Fruit fly (Drosophila melanogaster) whole organism, embryonic: ENCODE results near the gene mmy.

ENCODE experiments used
- Adf1 ChIP-seq: fragments of 200-800 bp; sonication (Bioruptor generic); IDR thresholded peaks from 2 replicates; pipeline ENCODE4 v1.3.6; 2022; ENCODE audit warnings: missing biosample characterization, missing genetic modification characterization
- B-H2 ChIP-seq: fragments of 200-800 bp; sonication (Bioruptor generic); optimal IDR thresholded peaks from 2 replicates; lab custom pipeline; 2018; ENCODE audit warnings: missing biosample characterization, mild to moderate bottlenecking, missing genetic modification characterization
- CG10462 ChIP-seq: fragments of 200-800 bp; sonication (Bioruptor generic); optimal IDR thresholded peaks from 2 replicates; lab custom pipeline; 2016; ENCODE audit warnings: missing biosample characterization, missing genetic modification characterization
- CG11247 ChIP-seq: fragments of 200-800 bp; sonication (Bioruptor generic); IDR thresholded peaks from 2 replicates; pipeline ENCODE4 v1.3.6; 2022; ENCODE audit warnings: missing biosample characterization, missing genetic modification characterization
- CG11398 ChIP-seq: fragments of 200-800 bp; sonication (Bioruptor generic); optimal IDR thresholded peaks from 2 replicates; lab custom pipeline; 2016; ENCODE audit warnings: missing biosample characterization, missing genetic modification characterization
- CG12104 ChIP-seq: fragments of 200-800 bp; sonication (Bioruptor generic); optimal IDR thresholded peaks from 3 replicates; lab custom pipeline; 2016; ENCODE audit warnings: missing biosample characterization, missing genetic modification characterization
- CG12219 ChIP-seq: fragments of 200-800 bp; sonication (Bioruptor generic); optimal IDR thresholded peaks from 3 replicates; lab custom pipeline; 2018; ENCODE audit warnings: missing biosample characterization, mild to moderate bottlenecking, missing genetic modification characterization
- CG14441 ChIP-seq: fragments of 200-800 bp; sonication (Bioruptor generic); IDR thresholded peaks from 2 replicates; pipeline ENCODE4 v1.3.6; 2022; ENCODE audit warnings: missing biosample characterization, missing genetic modification characterization
- CG15073 ChIP-seq: fragments of 200-800 bp; sonication (Bioruptor generic); optimal IDR thresholded peaks from 2 replicates; lab custom pipeline; 2016; ENCODE audit warnings: missing biosample characterization, missing genetic modification characterization
- CG15269 ChIP-seq: fragments of 200-800 bp; sonication (Bioruptor generic); optimal IDR thresholded peaks from 2 replicates; lab custom pipeline; 2018; ENCODE audit warnings: missing biosample characterization, mild to moderate bottlenecking, missing genetic modification characterization, moderate library complexity
- CG1529 ChIP-seq: fragments of 200-800 bp; sonication (Bioruptor generic); optimal IDR thresholded peaks from 3 replicates; lab custom pipeline; 2018; ENCODE audit warnings: missing biosample characterization, missing genetic modification characterization
- CG17361 ChIP-seq: fragments of 200-800 bp; sonication (Bioruptor generic); IDR thresholded peaks from 3 replicates; pipeline ENCODE4 v1.3.6; 2022; ENCODE audit warnings: missing biosample characterization, missing genetic modification characterization
- CG2712 ChIP-seq: fragments of 200-800 bp; optimal IDR thresholded peaks from 3 replicates; lab custom pipeline; 2019; ENCODE audit warnings: missing biosample characterization, mild to moderate bottlenecking, missing genetic modification characterization, moderate library complexity
- CG31441 ChIP-seq: fragments of 200-800 bp; sonication (Bioruptor generic); IDR thresholded peaks from 2 replicates; pipeline ENCODE4 v1.3.6; 2022; ENCODE audit warnings: missing biosample characterization, missing genetic modification characterization
- CG32532 ChIP-seq: fragments of 200-800 bp; sonication (Bioruptor generic); IDR thresholded peaks from 2 replicates; pipeline ENCODE4 v1.3.6; 2022; ENCODE audit warnings: missing biosample characterization, missing genetic modification characterization
- CG32772 ChIP-seq: fragments of 200-800 bp; sonication (Bioruptor generic); IDR thresholded peaks from 2 replicates; pipeline ENCODE4 v1.3.6; 2022; ENCODE audit warnings: missing biosample characterization, missing genetic modification characterization
- CG34422 ChIP-seq: fragments of 200-800 bp; sonication (Bioruptor generic); IDR thresholded peaks from 3 replicates; pipeline ENCODE4 v1.3.6; 2022; ENCODE audit warnings: missing biosample characterization, missing genetic modification characterization
- CG6272 ChIP-seq: fragments of 200-800 bp; sonication (Bioruptor generic); IDR thresholded peaks from 2 replicates; pipeline ENCODE4 v1.3.6; 2022; ENCODE audit warnings: missing biosample characterization, missing genetic modification characterization
- CG6683 ChIP-seq: fragments of 200-800 bp; sonication (Bioruptor generic); optimal IDR thresholded peaks from 2 replicates; lab custom pipeline; 2017; ENCODE audit warnings: missing biosample characterization, mild to moderate bottlenecking, missing genetic modification characterization, missing genetic modification reagents
- CG7987 ChIP-seq: fragments of 200-800 bp; sonication (Bioruptor generic); optimal IDR thresholded peaks from 2 replicates; lab custom pipeline; 2018; ENCODE audit warnings: missing biosample characterization, mild to moderate bottlenecking, missing genetic modification characterization, moderate library complexity
- CG9797 ChIP-seq: fragments of 200-800 bp; sonication (Bioruptor generic); optimal IDR thresholded peaks from 3 replicates; lab custom pipeline; 2018; ENCODE audit warnings: missing biosample characterization, mild to moderate bottlenecking, missing genetic modification characterization
- Camta ChIP-seq: fragments of 200-800 bp; sonication (Bioruptor generic); optimal IDR thresholded peaks from 2 replicates; lab custom pipeline; 2016; ENCODE audit warnings: missing biosample characterization, missing genetic modification characterization
- D ChIP-seq, 2 experiments: fragments of 200-800 bp in 1 of 2; fragments of >200 bp in 1 of 2; sonication (Bioruptor generic) in 1 of 2; optimal IDR thresholded peaks; 2 replicates in 1 of 2; 3 replicates in 1 of 2; lab custom pipeline; 2017; ENCODE audit warnings: mild to moderate bottlenecking in 1 of 2, missing biosample characterization in 1 of 2, missing genetic modification characterization in 1 of 2, missing genetic modification reagents in 1 of 2
- Fer2 ChIP-seq: fragments of 200-800 bp; sonication (Bioruptor generic); optimal IDR thresholded peaks from 2 replicates; lab custom pipeline; 2018; ENCODE audit warnings: missing biosample characterization, mild to moderate bottlenecking, missing genetic modification characterization, moderate library complexity
- Hand ChIP-seq: fragments of 200-800 bp; sonication (Bioruptor generic); optimal IDR thresholded peaks from 2 replicates; lab custom pipeline; 2017; ENCODE audit warnings: mild to moderate bottlenecking, missing biosample characterization, missing genetic modification reagents, missing genetic modification characterization
- HmgD ChIP-seq: fragments of 200-800 bp; sonication (Bioruptor generic); optimal IDR thresholded peaks from 3 replicates; lab custom pipeline; 2016; ENCODE audit warnings: missing biosample characterization, missing genetic modification characterization
- Hmr ChIP-seq: fragments of 200-800 bp; sonication (Bioruptor generic); optimal IDR thresholded peaks from 3 replicates; lab custom pipeline; 2017; ENCODE audit warnings: mild to moderate bottlenecking, missing biosample characterization, missing genetic modification reagents, missing genetic modification characterization
- Hmx ChIP-seq: fragments of 200-800 bp; sonication (Bioruptor generic); optimal IDR thresholded peaks from 2 replicates; lab custom pipeline; 2016; ENCODE audit warnings: missing biosample characterization, missing genetic modification characterization
- Kr ChIP-seq: fragments of 200-800 bp; sonication (Bioruptor generic); optimal IDR thresholded peaks from 2 replicates; lab custom pipeline; 2017; ENCODE audit warnings: missing biosample characterization, mild to moderate bottlenecking, missing genetic modification characterization
- Mad ChIP-seq: fragments of 200-800 bp; sonication (Bioruptor generic); optimal IDR thresholded peaks from 2 replicates; lab custom pipeline; 2016; ENCODE audit warnings: missing biosample characterization, missing genetic modification characterization
- NK7.1 ChIP-seq: fragments of 200-800 bp; sonication (Bioruptor generic); optimal IDR thresholded peaks from 3 replicates; lab custom pipeline; 2016; ENCODE audit warnings: missing biosample characterization, missing genetic modification characterization
- ac ChIP-seq: fragments of 200-800 bp; sonication (Bioruptor generic); optimal IDR thresholded peaks from 3 replicates; lab custom pipeline; 2017; ENCODE audit warnings: missing biosample characterization, mild to moderate bottlenecking, missing genetic modification characterization
- cato ChIP-seq: fragments of 200-800 bp; sonication (Bioruptor generic); optimal IDR thresholded peaks from 2 replicates; lab custom pipeline; 2016; ENCODE audit warnings: missing biosample characterization, missing genetic modification characterization, borderline replicate concordance
- cg ChIP-seq: fragments of 200-800 bp; sonication (Bioruptor generic); optimal IDR thresholded peaks from 3 replicates; lab custom pipeline; 2019; ENCODE audit warnings: missing biosample characterization, mild to moderate bottlenecking, missing genetic modification characterization, moderate library complexity
- eyg ChIP-seq: fragments of 200-800 bp; sonication (Bioruptor generic); optimal IDR thresholded peaks from 3 replicates; lab custom pipeline; 2016; ENCODE audit warnings: missing biosample characterization, missing genetic modification characterization
- gt ChIP-seq: fragments of 200-800 bp; sonication (Bioruptor generic); IDR thresholded peaks from 2 replicates; pipeline ENCODE4 v1.3.6; 2022; ENCODE audit warnings: missing biosample characterization, missing genetic modification characterization
- jumu ChIP-seq: fragments of 200-800 bp; sonication (Bioruptor generic); optimal IDR thresholded peaks from 3 replicates; lab custom pipeline; 2016; ENCODE audit warnings: missing biosample characterization, missing genetic modification characterization
- kay ChIP-seq: fragments of 200-800 bp; sonication (Bioruptor generic); optimal IDR thresholded peaks from 2 replicates; lab custom pipeline; 2016; ENCODE audit warnings: missing biosample characterization, missing genetic modification characterization
- kni ChIP-seq: fragments of 200-800 bp; sonication (Bioruptor generic); optimal IDR thresholded peaks from 3 replicates; lab custom pipeline; 2017; ENCODE audit warnings: mild to moderate bottlenecking, missing biosample characterization, missing genetic modification reagents, missing genetic modification characterization
- lola ChIP-seq, 3 experiments: fragments of >200 bp in 2 of 3; fragments of 200-800 bp in 1 of 3; sonication (Bioruptor generic) in 1 of 3; optimal IDR thresholded peaks; 2 replicates each; lab custom pipeline; 2017 to 2019; ENCODE audit warnings: missing biosample characterization in 3 of 3, missing genetic modification characterization in 3 of 3, mild to moderate bottlenecking in 1 of 3, moderate library complexity in 1 of 3
- luna ChIP-seq: fragments of 200-800 bp; sonication (Bioruptor generic); optimal IDR thresholded peaks from 2 replicates; lab custom pipeline; 2016; ENCODE audit warnings: missing biosample characterization, missing genetic modification characterization
- maf-S ChIP-seq: fragments of 200-800 bp; sonication (Bioruptor generic); optimal IDR thresholded peaks from 2 replicates; lab custom pipeline; 2016; ENCODE audit warnings: missing biosample characterization, missing genetic modification characterization
- mirr ChIP-seq: fragments of 200-800 bp; sonication (Bioruptor generic); optimal IDR thresholded peaks from 3 replicates; lab custom pipeline; 2018; ENCODE audit warnings: missing biosample characterization, mild to moderate bottlenecking, missing genetic modification characterization
- sens-2 ChIP-seq: fragments of 200-800 bp; sonication (Bioruptor generic); IDR thresholded peaks from 2 replicates; pipeline ENCODE4 v1.3.6; 2022; ENCODE audit warnings: missing biosample characterization, missing genetic modification characterization
- tin ChIP-seq: fragments of 200-800 bp; sonication (Bioruptor generic); optimal IDR thresholded peaks from 3 replicates; lab custom pipeline; 2016; ENCODE audit warnings: missing biosample characterization, missing genetic modification characterization
- z ChIP-seq: fragments of 200-800 bp; sonication (Bioruptor generic); IDR thresholded peaks from 3 replicates; pipeline ENCODE4 v1.3.6; 2022; ENCODE audit warnings: missing biosample characterization, missing genetic modification characterization

Gene mmy

dm6 chr2L:6480212-6480994, 6.7 kb upstream of the mmy start, which contains the start of the genes Sec61alpha and Daxx (continued):
- TF ChIP-seq CG11247 (GFP tag; lab: Robert Waterston, UW) (peak; percentile 83), CG6683 (GFP tag; lab: Kevin White, UChicago) (peak; percentile 16), CG14441 (GFP tag; lab: Robert Waterston, UW) (peak; percentile 83), kni (GFP tag; lab: Kevin White, UChicago) (no peak), Mad (GFP tag; lab: Kevin White, UChicago) (peak; percentile 82), maf-S (peak; percentile 92), CG15073 (GFP tag; lab: Kevin White, UChicago) (peak; percentile 30), Hand (GFP tag; lab: Kevin White, UChicago) (peak; percentile 27), tin (GFP tag; lab: Kevin White, UChicago) (peak; percentile 86), CG2712 (tag; lab: Kevin White, UChicago) (peak; percentile 85), CG1529 (peak; percentile 50), ac (GFP tag; lab: Kevin White, UChicago) (peak; percentile 5), CG32532 (GFP tag; lab: Robert Waterston, UW) (peak; percentile 92), HmgD (peak; percentile 85), CG7987 (GFP tag; lab: Kevin White, UChicago) (peak; percentile 14), mirr (peak; percentile 36), lola (GFP tag; optimal IDR thresholded peaks at IDR 0.05; lab: Kevin White, UChicago) (peak in 1 of 3 experiments; percentile 67), Fer2 (tag; lab: Kevin White, UChicago) (peak; percentile 77), Hmx (GFP tag; lab: Kevin White, UChicago) (peak; percentile 13), eyg (GFP tag; lab: Kevin White, UChicago) (peak; percentile 89), CG11398 (GFP tag; lab: Kevin White, UChicago) (peak; percentile 64), CG12104 (GFP tag; lab: Kevin White, UChicago) (peak; percentile 70), CG31441 (peak; percentile 67; the same call in 1 of the 2 replicates), kay (peak; percentile 65), CG32772 (GFP tag; lab: Robert Waterston, UW) (peak; percentile 79), NK7.1 (GFP tag; lab: Kevin White, UChicago) (peak; percentile 68), Camta (GFP tag; lab: Kevin White, UChicago) (peak; percentile 74), Hmr (GFP tag; lab: Kevin White, UChicago) (peak; percentile 91), CG6272 (GFP tag; lab: Robert Waterston, UW) (peak; percentile 89), B-H2 (GFP tag; lab: Kevin White, UChicago) (peak; percentile 78), D (optimal IDR thresholded peaks at IDR 0.05; lab: Kevin White, UChicago) (no peak), D (GFP tag; optimal IDR thresholded peaks at IDR 0.05; lab: Kevin White, UChicago) (peak; percentile 71), sens-2 (GFP tag; lab: Robert Waterston, UW) (peak; percentile 73), Adf1 (GFP tag; lab: Robert Waterston, UW) (peak; percentile 42), CG15269 (tag; lab: Kevin White, UChicago) (peak; percentile 84), Kr (no peak), jumu (GFP tag; lab: Kevin White, UChicago) (peak; percentile 91), z (GFP tag; lab: Robert Waterston, UW) (peak; percentile 31; the same call in 1 of the 3 replicates), CG9797 (GFP tag; lab: Kevin White, UChicago) (peak; percentile 95), cg (GFP tag; lab: Kevin White, UChicago) (no peak), cato (peak; percentile 84), CG34422 (GFP tag; lab: Robert Waterston, UW) (peak; percentile 64), CG10462 (GFP tag; lab: Kevin White, UChicago) (peak; percentile 50), gt (0 out of 2 replicates have a peak, but pooled peaks have one; percentile 27), CG17361 (GFP tag; lab: Robert Waterston, UW) (peak; percentile 83), luna (GFP tag; lab: Kevin White, UChicago) (peak; percentile 90), CG12219 (GFP tag; lab: Kevin White, UChicago) (peak; percentile 69)
- TF ChIP-seq, all 482 proteins: peak for 430
